Worm (Caenorhabditis elegans): ENCODE data around the gene nduv-2.

Gene nduv-2

DNA sequence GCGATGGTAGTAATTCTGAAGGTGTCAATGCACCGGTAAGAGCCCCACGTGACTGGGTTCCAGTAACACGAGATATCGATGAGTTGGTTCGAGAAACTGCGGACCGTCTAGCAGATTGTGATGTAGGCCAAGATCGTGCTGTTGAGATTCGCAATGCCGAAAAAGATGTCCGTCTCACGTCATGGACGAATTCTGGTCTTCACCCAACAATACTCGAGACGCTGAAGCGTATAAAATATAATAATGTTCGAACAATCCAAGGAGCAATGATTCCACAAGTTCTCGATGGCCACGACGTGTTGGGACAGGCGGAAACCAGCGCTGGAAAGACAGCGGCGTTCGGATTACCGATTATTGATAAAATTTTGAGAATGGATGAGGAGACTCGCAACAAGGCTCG is 41.1 kb upstream of the nduv-2 start:
- TF ChIP-seq ceh-20 (GFP tag; IDR thresholded peaks at IDR 0.05) (no peak), aha-1 (tag) (peak; percentile 96), unc-62 (GFP tag; optimal IDR thresholded peaks at IDR 0.05 in 1 of 2) (peak in 1 of 2 experiments; percentile 56), unc-62 (tag; optimal IDR thresholded peaks at IDR 0.05) (no peak)

DNA sequence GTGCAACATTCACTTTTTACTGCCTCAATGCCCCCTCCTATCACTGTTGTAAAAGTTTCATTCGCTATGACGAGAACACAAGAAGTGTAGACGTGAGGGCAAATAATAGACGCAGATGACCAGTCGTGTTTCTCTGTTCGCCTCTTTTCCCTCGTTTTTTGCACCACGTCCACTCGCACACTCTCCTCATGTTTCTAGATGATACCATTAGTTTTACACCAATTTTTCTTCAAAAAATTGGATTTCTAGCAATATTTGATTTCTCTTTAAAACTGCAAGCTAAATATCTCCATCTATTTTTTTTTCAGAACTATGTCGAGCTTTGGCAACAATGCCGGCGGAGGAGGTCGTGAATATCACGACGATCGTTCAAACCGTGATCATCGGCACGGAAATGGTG is 39.7 kb upstream of the nduv-2 start, which contains the start of gene rde-12:
Gene rde-12 (plus strand): TSS at position 301 of the 400 bp plus-strand sequence.
- TF ChIP-seq aha-1 (tag) = peak; percentile 28
- no peak for TF ChIP-seq hlh-30 (tag; optimal IDR thresholded peaks at IDR 0.05; ENCODE audit: insufficient read depth)
- no peak for TF ChIP-seq duxl-1 (tag; optimal IDR thresholded peaks at IDR 0.05; ENCODE audit: poor library complexity)
- TF ChIP-seq daf-19 (GFP tag; conservative IDR thresholded peaks at IDR 0.05) = no peak
- TF ChIP-seq nhr-28 (tag; optimal IDR thresholded peaks at IDR 0.05) = peak; percentile 39
- peak; percentile 3 for TF ChIP-seq mes-2 (tag; optimal IDR thresholded peaks at IDR 0.05; ENCODE audit: poor library complexity, severe bottlenecking)
- peak; percentile 4 for TF ChIP-seq mep-1 (tag; optimal IDR thresholded peaks at IDR 0.05)
- TF ChIP-seq F26F4.8 (GFP tag; conservative IDR thresholded peaks at IDR 0.05) = no peak

ce11 chrV:13664340-13664916 is 39.1 kb upstream of the nduv-2 start:
- TF ChIP-seq Y48G9A.11 (GFP tag; IDR thresholded peaks at IDR 0.05) (no peak), spr-1 (tag; optimal IDR thresholded peaks at IDR 0.05) (no peak), nhr-77 (tag; optimal IDR thresholded peaks at IDR 0.05) (peak; percentile 22), mep-1 (tag; optimal IDR thresholded peaks at IDR 0.05) (peak; percentile 30), hlh-11 (tag; optimal IDR thresholded peaks at IDR 0.05) (peak; percentile 25), nhr-28 (tag; optimal IDR thresholded peaks at IDR 0.05) (no peak), T26A8.4 (GFP tag; IDR thresholded peaks at IDR 0.05) (no peak), ZK546.5 (tag; optimal IDR thresholded peaks at IDR 0.05) (no peak), pha-4 (GFP tag; IDR thresholded peaks at IDR 0.05) (no peak), pha-4 (tag; optimal IDR thresholded peaks at IDR 0.05) (no peak), mdl-1 (tag; optimal IDR thresholded peaks at IDR 0.05) (peak in 1 of 2 experiments; percentile 5), F26F4.8 (GFP tag; conservative IDR thresholded peaks at IDR 0.05) (no peak), ceh-44 (GFP tag; IDR thresholded peaks at IDR 0.05) (no peak), sdz-12 (GFP tag; optimal IDR thresholded peaks at IDR 0.05) (no peak), hmg-1.1 (GFP tag; IDR thresholded peaks at IDR 0.05) (no peak), nhr-48 (tag; optimal IDR thresholded peaks at IDR 0.05) (no peak), spr-3 (GFP tag; optimal IDR thresholded peaks at IDR 0.05) (no peak), daf-19 (GFP tag; conservative IDR thresholded peaks at IDR 0.05) (no peak), lin-39 (tag; optimal IDR thresholded peaks at IDR 0.05) (no peak), tra-1 (GFP tag; IDR thresholded peaks at IDR 0.05) (no peak), T20F7.1 (GFP tag; optimal IDR thresholded peaks at IDR 0.05) (no peak), ama-1 (optimal IDR thresholded peaks at IDR 0.05) (no peak), vab-7 (GFP tag; IDR thresholded peaks at IDR 0.05) (no peak), cey-2 (tag; optimal IDR thresholded peaks at IDR 0.05; ENCODE audit: borderline replicate concordance, insufficient read depth) (no peak), dmd-9 (GFP tag; IDR thresholded peaks at IDR 0.05) (no peak), nhr-237 (tag; optimal IDR thresholded peaks at IDR 0.05) (no peak), ces-1 (GFP tag; optimal IDR thresholded peaks at IDR 0.05) (no peak), saeg-2 (GFP tag; IDR thresholded peaks at IDR 0.05) (no peak), ctbp-1 (GFP tag; IDR thresholded peaks at IDR 0.05) (no peak), fkh-10 (GFP tag; optimal IDR thresholded peaks at IDR 0.05) (no peak), lin-15B (tag; optimal IDR thresholded peaks at IDR 0.05) (peak; percentile 7), F49E8.2 (tag; optimal IDR thresholded peaks at IDR 0.05; ENCODE audit: borderline replicate concordance) (no peak), unc-130 (GFP tag; optimal IDR thresholded peaks at IDR 0.05) (no peak), snpc-4 (tag; optimal IDR thresholded peaks at IDR 0.05) (no peak), zip-11 (GFP tag; IDR thresholded peaks at IDR 0.05) (no peak), arid-1 (GFP tag; conservative IDR thresholded peaks at IDR 0.05) (no peak), D1046.2 (GFP tag; IDR thresholded peaks at IDR 0.05) (0 out of 2 replicates have a peak, but pooled peaks have one; percentile 21), lin-1 (GFP tag; IDR thresholded peaks at IDR 0.05) (no peak), dmd-6 (GFP tag; IDR thresholded peaks at IDR 0.05) (peak; percentile 44), lin-13 (GFP tag; optimal IDR thresholded peaks at IDR 0.05) (no peak)

Data from whole organism, L4 larva.